Fruit fly (Drosophila melanogaster) whole organism, embryonic: ENCODE measurements around the gene Strip.

ENCODE experiments used
- ATbp ChIP-seq: fragments of 200-800 bp; sonication (Bioruptor generic); optimal IDR thresholded peaks from 2 replicates; lab custom pipeline; 2017; ENCODE audit warnings: missing biosample characterization, mild to moderate bottlenecking, missing genetic modification characterization, missing genetic modification reagents
- Ada2b ChIP-seq: fragments of 200-800 bp; sonication (Bioruptor generic); IDR thresholded peaks from 2 replicates; pipeline ENCODE4 v1.3.6; 2022; ENCODE audit warnings: missing biosample characterization, missing genetic modification characterization
- B-H1 ChIP-seq: fragments of 200-800 bp; sonication (Bioruptor generic); IDR thresholded peaks from 3 replicates; pipeline ENCODE4 v1.3.6; 2022; ENCODE audit warnings: missing biosample characterization, missing genetic modification characterization
- BtbVII ChIP-seq: fragments of 200-800 bp; sonication (Bioruptor generic); optimal IDR thresholded peaks from 3 replicates; lab custom pipeline; 2017; ENCODE audit warnings: missing biosample characterization, mild to moderate bottlenecking, missing genetic modification characterization
- CG10267 ChIP-seq: fragments of 200-800 bp; sonication (Bioruptor generic); optimal IDR thresholded peaks from 2 replicates; lab custom pipeline; 2018; ENCODE audit warnings: missing biosample characterization, mild to moderate bottlenecking, missing genetic modification characterization, moderate library complexity
- CG10979 ChIP-seq: fragments of 200-800 bp; sonication (Bioruptor generic); optimal IDR thresholded peaks from 2 replicates; lab custom pipeline; 2018; ENCODE audit warnings: missing biosample characterization, mild to moderate bottlenecking, missing genetic modification characterization, moderate library complexity
- CG11504 ChIP-seq: fragments of 200-800 bp; sonication (Bioruptor generic); optimal IDR thresholded peaks from 3 replicates; lab custom pipeline; 2019; ENCODE audit warnings: missing biosample characterization, mild to moderate bottlenecking, missing genetic modification characterization, moderate library complexity
- CG12769 ChIP-seq: fragments of 200-800 bp; sonication (Bioruptor generic); optimal IDR thresholded peaks from 2 replicates; lab custom pipeline; 2019; ENCODE audit warnings: missing biosample characterization, mild to moderate bottlenecking, missing genetic modification characterization, moderate library complexity
- CG12942 ChIP-seq: fragments of 200-800 bp; sonication (Bioruptor generic); optimal IDR thresholded peaks from 3 replicates; lab custom pipeline; 2016; ENCODE audit warnings: missing biosample characterization, missing genetic modification characterization
- CG13775 ChIP-seq: fragments of 200-800 bp; sonication (Bioruptor generic); optimal IDR thresholded peaks from 3 replicates; lab custom pipeline; 2017; ENCODE audit warnings: missing biosample characterization, mild to moderate bottlenecking, missing genetic modification characterization
- CG14014 ChIP-seq: fragments of 200-800 bp; sonication (Bioruptor generic); IDR thresholded peaks from 2 replicates; pipeline ENCODE4 v1.3.6; 2022; ENCODE audit warnings: missing biosample characterization, missing genetic modification characterization
- CG16815 ChIP-seq: fragments of 200-800 bp; sonication (Bioruptor generic); optimal IDR thresholded peaks from 3 replicates; lab custom pipeline; 2017; ENCODE audit warnings: missing biosample characterization, mild to moderate bottlenecking, missing genetic modification characterization
- CG33213 ChIP-seq: fragments of 200-800 bp; sonication (Bioruptor generic); optimal IDR thresholded peaks from 3 replicates; lab custom pipeline; 2016; ENCODE audit warnings: missing biosample characterization, missing genetic modification characterization
- CG3847 ChIP-seq: fragments of 200-800 bp; sonication (Bioruptor generic); IDR thresholded peaks from 2 replicates; pipeline ENCODE4 v1.3.6; 2022; ENCODE audit warnings: missing biosample characterization, missing genetic modification characterization
- CG3995 ChIP-seq: fragments of 200-800 bp; sonication (Bioruptor generic); optimal IDR thresholded peaks from 3 replicates; lab custom pipeline; 2016; ENCODE audit warnings: missing biosample characterization, missing genetic modification characterization
- CG4328 ChIP-seq: fragments of 200-800 bp; sonication (Bioruptor generic); optimal IDR thresholded peaks from 3 replicates; lab custom pipeline; 2017; ENCODE audit warnings: missing biosample characterization, missing genetic modification reagents, missing genetic modification characterization
- CG4820 ChIP-seq: fragments of 200-800 bp; sonication (Bioruptor generic); optimal IDR thresholded peaks from 3 replicates; lab custom pipeline; 2016; ENCODE audit warnings: missing biosample characterization, missing genetic modification characterization
- CG5245 ChIP-seq: fragments of 200-800 bp; sonication (Bioruptor generic); optimal IDR thresholded peaks from 3 replicates; lab custom pipeline; 2016; ENCODE audit warnings: missing biosample characterization, missing genetic modification characterization
- CG6175 ChIP-seq: fragments of 200-800 bp; sonication (Bioruptor generic); IDR thresholded peaks from 3 replicates; pipeline ENCODE4 v1.3.6; 2022; ENCODE audit warnings: missing biosample characterization, missing genetic modification characterization
- CG6254 ChIP-seq: fragments of 200-800 bp; sonication (Bioruptor generic); optimal IDR thresholded peaks from 3 replicates; lab custom pipeline; 2017; ENCODE audit warnings: mild to moderate bottlenecking, missing biosample characterization, missing genetic modification reagents, missing genetic modification characterization
- CG6765 ChIP-seq: fragments of 200-800 bp; sonication (Bioruptor generic); optimal IDR thresholded peaks from 3 replicates; lab custom pipeline; 2017; ENCODE audit warnings: missing biosample characterization, mild to moderate bottlenecking, missing genetic modification characterization
- CG7786 ChIP-seq: fragments of 200-800 bp; sonication (Bioruptor generic); optimal IDR thresholded peaks from 2 replicates; lab custom pipeline; 2016; ENCODE audit warnings: missing biosample characterization, missing genetic modification characterization
- CG8388 ChIP-seq: fragments of 200-800 bp; sonication (Bioruptor generic); optimal IDR thresholded peaks from 2 replicates; lab custom pipeline; 2019; ENCODE audit warnings: missing biosample characterization, mild to moderate bottlenecking, missing genetic modification characterization, moderate library complexity
- Dp ChIP-seq: fragments of 200-800 bp; sonication (Bioruptor generic); optimal IDR thresholded peaks from 2 replicates; lab custom pipeline; 2018; ENCODE audit warnings: missing biosample characterization, mild to moderate bottlenecking, missing genetic modification characterization, moderate library complexity
- Hr51 ChIP-seq, 2 experiments: fragments of 200-800 bp; sonication (Bioruptor generic); optimal IDR thresholded peaks; 2 replicates in 1 of 2; 3 replicates in 1 of 2; lab custom pipeline; 2016 to 2018; ENCODE audit warnings: missing biosample characterization in 2 of 2, missing genetic modification characterization in 2 of 2, mild to moderate bottlenecking in 1 of 2, moderate library complexity in 1 of 2
- Hsf ChIP-seq: fragments of 200-800 bp; sonication (Bioruptor generic); optimal IDR thresholded peaks from 3 replicates; lab custom pipeline; 2016; ENCODE audit warnings: missing biosample characterization, missing genetic modification characterization
- NK7.1 ChIP-seq: fragments of 200-800 bp; sonication (Bioruptor generic); optimal IDR thresholded peaks from 3 replicates; lab custom pipeline; 2016; ENCODE audit warnings: missing biosample characterization, missing genetic modification characterization
- Neu2 ChIP-seq: fragments of 200-800 bp; sonication (Bioruptor generic); optimal IDR thresholded peaks from 3 replicates; lab custom pipeline; 2016; ENCODE audit warnings: missing biosample characterization, missing genetic modification characterization, borderline replicate concordance
- Rx ChIP-seq: fragments of 200-800 bp; sonication (Bioruptor generic); IDR thresholded peaks from 2 replicates; pipeline ENCODE4 v1.3.6; 2022; ENCODE audit warnings: missing biosample characterization, missing genetic modification characterization
- Sox102F ChIP-seq: fragments of 200-800 bp; sonication (Bioruptor generic); optimal IDR thresholded peaks from 2 replicates; lab custom pipeline; 2018; ENCODE audit warnings: missing biosample characterization, mild to moderate bottlenecking, missing genetic modification characterization, moderate library complexity
- Ssrp ChIP-seq: fragments of 200-800 bp; sonication (Bioruptor generic); optimal IDR thresholded peaks from 2 replicates; lab custom pipeline; 2018; ENCODE audit warnings: missing biosample characterization, mild to moderate bottlenecking, missing genetic modification characterization, moderate library complexity
- bbx ChIP-seq: fragments of 200-800 bp; sonication (Bioruptor generic); IDR thresholded peaks from 2 replicates; pipeline ENCODE4 v1.3.6; 2022; ENCODE audit warnings: missing biosample characterization, missing genetic modification characterization; ENCODE audit not compliant: partially characterized antibody
- br ChIP-seq: fragments of >200 bp; optimal IDR thresholded peaks from 2 replicates; lab custom pipeline; 2017
- cato ChIP-seq: fragments of 200-800 bp; sonication (Bioruptor generic); optimal IDR thresholded peaks from 2 replicates; lab custom pipeline; 2016; ENCODE audit warnings: missing biosample characterization, missing genetic modification characterization, borderline replicate concordance
- chif ChIP-seq, 2 experiments: fragments of 200-800 bp; sonication (Bioruptor generic); optimal IDR thresholded peaks; 3 replicates each; lab custom pipeline; 2016; ENCODE audit warnings: missing biosample characterization in 2 of 2, missing genetic modification characterization in 2 of 2
- chn ChIP-seq: fragments of 200-800 bp; sonication (Bioruptor generic); optimal IDR thresholded peaks from 2 replicates; lab custom pipeline; 2016; ENCODE audit warnings: missing biosample characterization, missing genetic modification characterization
- crc ChIP-seq: fragments of 200-800 bp; sonication (Bioruptor generic); optimal IDR thresholded peaks from 2 replicates; lab custom pipeline; 2016; ENCODE audit warnings: missing biosample characterization, missing genetic modification characterization
- dysf ChIP-seq: fragments of 200-800 bp; sonication (Bioruptor generic); IDR thresholded peaks from 3 replicates; pipeline ENCODE4 v1.3.6; 2022; ENCODE audit warnings: missing biosample characterization, missing genetic modification characterization
- emc ChIP-seq: fragments of 200-800 bp; sonication (Bioruptor generic); optimal IDR thresholded peaks from 2 replicates; lab custom pipeline; 2016; ENCODE audit warnings: missing biosample characterization, missing genetic modification characterization
- en ChIP-seq: fragments of 200-800 bp; sonication (Bioruptor generic); optimal IDR thresholded peaks from 2 replicates; lab custom pipeline; 2016; ENCODE audit warnings: missing biosample characterization, missing genetic modification characterization
- fu2 ChIP-seq: fragments of 200-800 bp; sonication (Bioruptor generic); optimal IDR thresholded peaks from 2 replicates; lab custom pipeline; 2016; ENCODE audit warnings: missing biosample characterization, missing genetic modification characterization
- gem ChIP-seq: fragments of 200-800 bp; sonication (Bioruptor generic); optimal IDR thresholded peaks from 2 replicates; lab custom pipeline; 2019; ENCODE audit warnings: missing biosample characterization, mild to moderate bottlenecking, missing genetic modification characterization, moderate library complexity
- gt ChIP-seq: fragments of 200-800 bp; sonication (Bioruptor generic); IDR thresholded peaks from 2 replicates; pipeline ENCODE4 v1.3.6; 2022; ENCODE audit warnings: missing biosample characterization, missing genetic modification characterization
- jigr1 ChIP-seq: fragments of 200-800 bp; sonication (Bioruptor generic); IDR thresholded peaks from 3 replicates; pipeline ENCODE4 v1.3.6; 2022; ENCODE audit warnings: missing biosample characterization, missing genetic modification characterization
- otp ChIP-seq: fragments of 200-800 bp; sonication (Bioruptor generic); IDR thresholded peaks from 3 replicates; pipeline ENCODE4, ENCODE4 v1.3.6; 2022; ENCODE audit warnings: missing biosample characterization, missing genetic modification characterization
- pita ChIP-seq: fragments of 200-800 bp; sonication (Bioruptor generic); optimal IDR thresholded peaks from 2 replicates; lab custom pipeline; 2017; ENCODE audit warnings: missing biosample characterization, mild to moderate bottlenecking, missing genetic modification characterization
- scrt ChIP-seq: fragments of 200-800 bp; sonication (Bioruptor generic); optimal IDR thresholded peaks from 2 replicates; lab custom pipeline; 2018; ENCODE audit warnings: missing biosample characterization, mild to moderate bottlenecking, missing genetic modification characterization, moderate library complexity
- sim ChIP-seq: fragments of 200-800 bp; sonication (Bioruptor generic); IDR thresholded peaks from 2 replicates; pipeline ENCODE4 v1.3.6; 2022; ENCODE audit warnings: missing biosample characterization, missing genetic modification characterization
- so ChIP-seq: fragments of 200-800 bp; sonication (Bioruptor generic); IDR thresholded peaks from 3 replicates; pipeline ENCODE4 v1.3.6; 2022; ENCODE audit warnings: missing biosample characterization, missing genetic modification characterization
- stwl ChIP-seq: fragments of 200-800 bp; sonication (Bioruptor generic); optimal IDR thresholded peaks from 3 replicates; lab custom pipeline; 2018; ENCODE audit warnings: missing biosample characterization, mild to moderate bottlenecking, missing genetic modification characterization, moderate library complexity
- tgo ChIP-seq: fragments of 200-800 bp; sonication (Bioruptor generic); IDR thresholded peaks from 3 replicates; pipeline ENCODE4 v1.3.6; 2022; ENCODE audit warnings: missing biosample characterization, missing genetic modification characterization
- tin ChIP-seq: fragments of 200-800 bp; sonication (Bioruptor generic); optimal IDR thresholded peaks from 3 replicates; lab custom pipeline; 2016; ENCODE audit warnings: missing biosample characterization, missing genetic modification characterization

Gene Strip

dm6 chr3L:3305430-3305829, 23.2 kb downstream of the Strip start (continued):
- TF ChIP-seq Hr51 (GFP tag; optimal IDR thresholded peaks at IDR 0.05; lab: Kevin White, UChicago) (no peak), CG6765 (GFP tag; lab: Kevin White, UChicago) (no peak), en (GFP tag; lab: Kevin White, UChicago) (no peak), cato (peak; percentile 31), NK7.1 (peak; percentile 19), tgo (GFP tag; lab: Robert Waterston, UW) (no peak), gem (peak; percentile 61), CG5245 (GFP tag; lab: Kevin White, UChicago) (peak; percentile 13), CG6254 (GFP tag; lab: Kevin White, UChicago) (peak; percentile 11), CG16815 (GFP tag; lab: Kevin White, UChicago) (no peak), scrt (GFP tag; lab: Kevin White, UChicago) (no peak), CG12769 (tag; lab: Kevin White, UChicago) (peak; percentile 75), stwl (tag; lab: Kevin White, UChicago) (no peak), chn (GFP tag; lab: Kevin White, UChicago) (no peak), CG10979 (tag; lab: Kevin White, UChicago) (peak; percentile 39), CG11504 (tag; lab: Kevin White, UChicago) (no peak), CG14014 (GFP tag; lab: Robert Waterston, UW) (no peak), CG10267 (tag; lab: Kevin White, UChicago) (no peak), BtbVII (GFP tag; lab: Kevin White, UChicago) (no peak), br (lab: Kevin White, UChicago) (no peak), sim (GFP tag; lab: Robert Waterston, UW) (no peak), Rx (GFP tag; lab: Robert Waterston, UW) (no peak), emc (no peak), tin (GFP tag; lab: Kevin White, UChicago) (no peak), Ssrp (no peak), so (GFP tag; lab: Robert Waterston, UW) (peak; percentile 43; the same call in 2 of the 3 replicates), B-H1 (no peak), CG3995 (no peak), ATbp (peak; percentile 76), bbx (GFP tag; lab: Robert Waterston, UW) (no peak), CG6175 (GFP tag; lab: Robert Waterston, UW) (no peak), CG4328 (GFP tag; lab: Kevin White, UChicago) (no peak), Hsf (peak; percentile 15), dysf (GFP tag; lab: Robert Waterston, UW) (no peak), fu2 (GFP tag; lab: Kevin White, UChicago) (no peak), chif (GFP tag; optimal IDR thresholded peaks at IDR 0.05; lab: Kevin White, UChicago) (peak in 1 of 2 experiments; percentile 27), CG3847 (GFP tag; lab: Robert Waterston, UW) (no peak), Dp (GFP tag; lab: Kevin White, UChicago) (no peak), Sox102F (peak; percentile 23), CG4820 (peak; percentile 40), jigr1 (no peak), Ada2b (GFP tag; lab: Robert Waterston, UW) (no peak), CG13775 (GFP tag; lab: Kevin White, UChicago) (no peak), CG33213 (GFP tag; lab: Kevin White, UChicago) (peak; percentile 47), gt (GFP tag; lab: Robert Waterston, UW) (no peak), CG8388 (GFP tag; lab: Kevin White, UChicago) (no peak), CG7786 (GFP tag; lab: Kevin White, UChicago) (peak; percentile 17), Neu2 (no peak), otp (no peak), crc (GFP tag; lab: Kevin White, UChicago) (no peak), CG12942 (GFP tag; lab: Kevin White, UChicago) (peak; percentile 4), pita (GFP tag; lab: Kevin White, UChicago) (no peak)
